Worm (Caenorhabditis elegans) whole organism, early embryonic: ENCODE results near the gene hsp-110.

Experiments used
- ama-1 ChIP-seq: fragments of 150-350 bp; optimal IDR thresholded peaks from 2 replicates; lab custom pipeline; 2014
- ets-7 ChIP-seq: sonication (generic microtip); optimal IDR thresholded peaks from 2 replicates; lab custom pipeline; 2016; ENCODE audit warnings: missing genotype, missing genetic modification characterization, missing compliant biosample characterization
- hmg-4 ChIP-seq: fragments of 200-800 bp; sonication (Bioruptor generic); optimal IDR thresholded peaks from 2 replicates; lab custom pipeline; 2018; ENCODE audit warnings: mild to moderate bottlenecking, missing genetic modification characterization, missing compliant biosample characterization
- hnd-1 ChIP-seq: sonication (generic microtip); optimal IDR thresholded peaks from 2 replicates; lab custom pipeline; 2016; ENCODE audit warnings: missing genetic modification characterization, missing compliant biosample characterization
- pes-1 ChIP-seq: fragments of 200-800 bp; sonication (Bioruptor generic); IDR thresholded peaks from 2 replicates; pipeline ENCODE4 v1.3.6; 2022; ENCODE audit warnings: missing genetic modification reagents, missing genetic modification characterization, missing compliant biosample characterization
- sea-1 ChIP-seq: fragments of 200-800 bp; sonication (Bioruptor generic); conservative IDR thresholded peaks from 2 replicates; pipeline ENCODE4 v1.3.6; 2022; ENCODE audit warnings: missing genetic modification characterization, missing compliant biosample characterization

- no peak for TF ChIP-seq ets-7
- TF ChIP-seq ama-1 (lab: Kevin White, UChicago), result no peak
- TF ChIP-seq hmg-4 (GFP tag; lab: Kevin White, UChicago), result no peak
- TF ChIP-seq pes-1 (GFP tag; lab: Robert Waterston, UW), result no peak
- TF ChIP-seq hnd-1 (tag; lab: Kevin White, UChicago), result no peak
- no peak for TF ChIP-seq sea-1 (GFP tag; lab: Robert Waterston, UW)
Measured at ce11 chrIII:8413501-8413900, 33.2 kb downstream of the hsp-110 start.
